Fruit fly (Drosophila melanogaster) whole organism, embryonic: Measurements from ENCODE around the gene Pif1.
A peak's percentile ranks its signal among the peaks of the same experiment; 100 is the strongest.

Experiments used
- Adf1 ChIP-seq: fragments of 200-800 bp; sonication (Bioruptor generic); IDR thresholded peaks from 2 replicates; pipeline ENCODE4 v1.3.6; 2022; ENCODE audit warnings: missing biosample characterization, missing genetic modification characterization
- Atf6 ChIP-seq: fragments of 200-800 bp; sonication (Bioruptor generic); IDR thresholded peaks from 2 replicates; pipeline ENCODE4 v1.3.6; 2022; ENCODE audit warnings: missing biosample characterization, missing genetic modification characterization
- CG1024 ChIP-seq: fragments of 200-800 bp; sonication (Bioruptor generic); IDR thresholded peaks from 2 replicates; pipeline ENCODE4 v1.3.6; 2022; ENCODE audit warnings: missing biosample characterization, missing genetic modification characterization
- CG14014 ChIP-seq: fragments of 200-800 bp; sonication (Bioruptor generic); IDR thresholded peaks from 2 replicates; pipeline ENCODE4 v1.3.6; 2022; ENCODE audit warnings: missing biosample characterization, missing genetic modification characterization
- CG14710 ChIP-seq: fragments of 200-800 bp; sonication (Bioruptor generic); optimal IDR thresholded peaks from 3 replicates; lab custom pipeline; 2019; ENCODE audit warnings: missing biosample characterization, mild to moderate bottlenecking, missing genetic modification characterization, moderate library complexity
- CG1529 ChIP-seq: fragments of 200-800 bp; sonication (Bioruptor generic); optimal IDR thresholded peaks from 3 replicates; lab custom pipeline; 2018; ENCODE audit warnings: missing biosample characterization, missing genetic modification characterization
- CG16813 ChIP-seq: fragments of 200-800 bp; sonication (Bioruptor generic); IDR thresholded peaks from 3 replicates; pipeline ENCODE4 v1.3.6; 2022; ENCODE audit warnings: missing biosample characterization, missing genetic modification characterization; ENCODE audit not compliant: partially characterized antibody
- CG17829 ChIP-seq: fragments of 200-800 bp; optimal IDR thresholded peaks from 2 replicates; lab custom pipeline; 2019; ENCODE audit warnings: missing biosample characterization, mild to moderate bottlenecking, missing genetic modification characterization, moderate library complexity
- CG1832 ChIP-seq: fragments of 200-800 bp; sonication (Bioruptor generic); optimal IDR thresholded peaks from 2 replicates; lab custom pipeline; 2017; ENCODE audit warnings: missing biosample characterization, mild to moderate bottlenecking, missing genetic modification characterization, inconsistent platforms
- CG2129 ChIP-seq: fragments of 200-800 bp; sonication (Bioruptor generic); IDR thresholded peaks from 2 replicates; pipeline ENCODE4 v1.3.6; 2022; ENCODE audit warnings: missing biosample characterization, missing genetic modification characterization; ENCODE audit not compliant: partially characterized antibody
- CG2712 ChIP-seq: fragments of 200-800 bp; optimal IDR thresholded peaks from 3 replicates; lab custom pipeline; 2019; ENCODE audit warnings: missing biosample characterization, mild to moderate bottlenecking, missing genetic modification characterization, moderate library complexity
- CG3407 ChIP-seq: fragments of 200-800 bp; sonication (Bioruptor generic); optimal IDR thresholded peaks from 2 replicates; lab custom pipeline; 2018; ENCODE audit warnings: missing biosample characterization, mild to moderate bottlenecking, missing genetic modification characterization
- CG34224 ChIP-seq: fragments of 200-800 bp; sonication (Bioruptor generic); IDR thresholded peaks from 3 replicates; pipeline ENCODE4 v1.3.6; 2022; ENCODE audit warnings: missing biosample characterization, missing genetic modification characterization; ENCODE audit not compliant: partially characterized antibody
- CG4282 ChIP-seq: fragments of 200-800 bp; sonication (Bioruptor generic); optimal IDR thresholded peaks from 2 replicates; lab custom pipeline; 2016; ENCODE audit warnings: missing biosample characterization, missing genetic modification characterization
- CG4328 ChIP-seq: fragments of 200-800 bp; sonication (Bioruptor generic); optimal IDR thresholded peaks from 3 replicates; lab custom pipeline; 2017; ENCODE audit warnings: missing biosample characterization, missing genetic modification reagents, missing genetic modification characterization
- CG7357 ChIP-seq: fragments of 200-800 bp; sonication (Bioruptor generic); IDR thresholded peaks from 3 replicates; pipeline ENCODE4 v1.3.6; 2022; ENCODE audit warnings: missing biosample characterization, missing genetic modification characterization
- CG8388 ChIP-seq: fragments of 200-800 bp; sonication (Bioruptor generic); optimal IDR thresholded peaks from 2 replicates; lab custom pipeline; 2019; ENCODE audit warnings: missing biosample characterization, mild to moderate bottlenecking, missing genetic modification characterization, moderate library complexity
- CkIIα-i1 ChIP-seq: fragments of 200-800 bp; sonication (Bioruptor generic); IDR thresholded peaks from 2 replicates; pipeline ENCODE4 v1.3.6; 2022; ENCODE audit warnings: missing biosample characterization, missing genetic modification characterization
- Dip2 ChIP-seq: fragments of 200-800 bp; sonication (Bioruptor generic); IDR thresholded peaks from 2 replicates; pipeline ENCODE4 v1.3.6; 2022; ENCODE audit warnings: missing biosample characterization, missing genetic modification characterization
- Dp ChIP-seq: fragments of 200-800 bp; sonication (Bioruptor generic); optimal IDR thresholded peaks from 2 replicates; lab custom pipeline; 2018; ENCODE audit warnings: missing biosample characterization, mild to moderate bottlenecking, missing genetic modification characterization, moderate library complexity
- E2f1 ChIP-seq: fragments of 200-800 bp; sonication (Bioruptor generic); IDR thresholded peaks from 2 replicates; pipeline ENCODE4 v1.3.6; 2022; ENCODE audit warnings: missing biosample characterization, missing genetic modification characterization
- Fer1 ChIP-seq: fragments of 200-800 bp; sonication (Bioruptor generic); optimal IDR thresholded peaks from 2 replicates; lab custom pipeline; 2017; ENCODE audit warnings: missing biosample characterization, mild to moderate bottlenecking, missing genetic modification characterization
- Gug ChIP-seq: fragments of 200-800 bp; sonication (Bioruptor generic); IDR thresholded peaks from 4 replicates; pipeline ENCODE4 v1.3.6; 2022; ENCODE audit warnings: missing biosample characterization, missing genetic modification characterization
- Hand ChIP-seq: fragments of 200-800 bp; sonication (Bioruptor generic); optimal IDR thresholded peaks from 2 replicates; lab custom pipeline; 2017; ENCODE audit warnings: mild to moderate bottlenecking, missing biosample characterization, missing genetic modification reagents, missing genetic modification characterization
- Hr78 ChIP-seq, 2 experiments: fragments of 200-800 bp in 1 of 2; fragments of >200 bp in 1 of 2; sonication (Bioruptor generic) in 1 of 2; optimal IDR thresholded peaks; 2 replicates each; lab custom pipeline; 2017 to 2019; ENCODE audit warnings: missing biosample characterization in 2 of 2, missing genetic modification characterization in 2 of 2, mild to moderate bottlenecking in 1 of 2, moderate library complexity in 1 of 2
- MTF-1 ChIP-seq: fragments of 200-800 bp; sonication (Bioruptor generic); optimal IDR thresholded peaks from 2 replicates; lab custom pipeline; 2018; ENCODE audit warnings: missing biosample characterization, mild to moderate bottlenecking, missing genetic modification characterization, borderline replicate concordance
- Med ChIP-seq: fragments of 200-800 bp; sonication (Bioruptor generic); peaks from one replicate; lab custom pipeline; 2016; ENCODE audit warnings: missing biosample characterization, missing genetic modification characterization, mild to moderate bottlenecking, inconsistent platforms, moderate library complexity
- Nf-YC ChIP-seq: fragments of 200-800 bp; optimal IDR thresholded peaks from 3 replicates; lab custom pipeline; 2019; ENCODE audit warnings: missing biosample characterization, mild to moderate bottlenecking, missing genetic modification characterization, moderate library complexity
- NfI ChIP-seq: fragments of 200-800 bp; sonication (Bioruptor generic); optimal IDR thresholded peaks from 3 replicates; lab custom pipeline; 2018; ENCODE audit warnings: missing biosample characterization, mild to moderate bottlenecking, missing genetic modification characterization, moderate library complexity
- Optix ChIP-seq: fragments of 200-800 bp; sonication (Bioruptor generic); IDR thresholded peaks from 3 replicates; pipeline ENCODE4 v1.3.6; 2022; ENCODE audit warnings: missing biosample characterization, missing genetic modification characterization
- Pdp1 ChIP-seq, 2 experiments: fragments of 200-800 bp; sonication (Bioruptor generic); optimal IDR thresholded peaks; 3 replicates each; lab custom pipeline; 2016; ENCODE audit warnings: missing biosample characterization in 2 of 2, missing genetic modification characterization in 2 of 2, mild to moderate bottlenecking in 1 of 2, moderate library complexity in 1 of 2
- Sin3A ChIP-seq: fragments of >200 bp; optimal IDR thresholded peaks from 2 replicates; lab custom pipeline; 2018
- Tbp ChIP-seq: fragments of >200 bp; optimal IDR thresholded peaks from 2 replicates; lab custom pipeline; 2018; ENCODE audit warnings: missing biosample characterization, missing genetic modification characterization
- YL-1 ChIP-seq: fragments of 200-800 bp; sonication (Bioruptor generic); optimal IDR thresholded peaks from 3 replicates; lab custom pipeline; 2017; ENCODE audit warnings: missing biosample characterization, mild to moderate bottlenecking, missing genetic modification characterization
- ac ChIP-seq: fragments of 200-800 bp; sonication (Bioruptor generic); optimal IDR thresholded peaks from 3 replicates; lab custom pipeline; 2017; ENCODE audit warnings: missing biosample characterization, mild to moderate bottlenecking, missing genetic modification characterization
- chinmo ChIP-seq: fragments of 200-800 bp; sonication (Bioruptor generic); IDR thresholded peaks from 4 replicates; pipeline ENCODE4 v1.3.6; 2022; ENCODE audit warnings: missing biosample characterization, missing genetic modification characterization; ENCODE audit not compliant: partially characterized antibody
- chn ChIP-seq: fragments of 200-800 bp; sonication (Bioruptor generic); optimal IDR thresholded peaks from 2 replicates; lab custom pipeline; 2016; ENCODE audit warnings: missing biosample characterization, missing genetic modification characterization
- cwo ChIP-seq: fragments of 200-800 bp; sonication (Bioruptor generic); optimal IDR thresholded peaks from 3 replicates; lab custom pipeline; 2017; ENCODE audit warnings: missing biosample characterization, missing genetic modification characterization, mild to moderate bottlenecking, moderate library complexity, missing genetic modification reagents
- en ChIP-seq: fragments of 200-800 bp; sonication (Bioruptor generic); optimal IDR thresholded peaks from 2 replicates; lab custom pipeline; 2016; ENCODE audit warnings: missing biosample characterization, missing genetic modification characterization
- exex ChIP-seq: fragments of 200-800 bp; sonication (Bioruptor generic); optimal IDR thresholded peaks from 4 replicates; lab custom pipeline; 2018; ENCODE audit warnings: missing biosample characterization, mild to moderate bottlenecking, missing genetic modification characterization, moderate library complexity
- grau ChIP-seq: fragments of 200-800 bp; optimal IDR thresholded peaks from 3 replicates; lab custom pipeline; 2019; ENCODE audit warnings: missing biosample characterization, mild to moderate bottlenecking, missing genetic modification characterization, moderate library complexity
- ham ChIP-seq: fragments of 200-800 bp; sonication (Bioruptor generic); IDR thresholded peaks from 2 replicates; pipeline ENCODE4 v1.3.6; 2022; ENCODE audit warnings: missing biosample characterization, missing genetic modification characterization
- knrl ChIP-seq: fragments of 200-800 bp; sonication (Bioruptor generic); IDR thresholded peaks from 3 replicates; pipeline ENCODE4 v1.3.6; 2022; ENCODE audit warnings: missing biosample characterization, missing genetic modification characterization; ENCODE audit not compliant: partially characterized antibody
- maf-S ChIP-seq: fragments of 200-800 bp; sonication (Bioruptor generic); optimal IDR thresholded peaks from 2 replicates; lab custom pipeline; 2016; ENCODE audit warnings: missing biosample characterization, missing genetic modification characterization
- mam ChIP-seq: fragments of 200-800 bp; sonication (Bioruptor generic); optimal IDR thresholded peaks from 3 replicates; lab custom pipeline; 2016; ENCODE audit warnings: missing biosample characterization, missing genetic modification characterization
- pan ChIP-seq, 4 experiments: fragments of >200 bp in 3 of 4; fragments of 200-800 bp in 1 of 4; sonication (Bioruptor generic) in 1 of 4; optimal IDR thresholded peaks in 3 of 4; IDR thresholded peaks in 1 of 4; 2 replicates each; pipeline versions ENCODE4 v1.3.6 to Lab custom; 2017 to 2022; ENCODE audit warnings: missing biosample characterization in 2 of 4, missing genetic modification characterization in 2 of 4, mixed read lengths in 1 of 4
- pb ChIP-seq: fragments of 200-800 bp; sonication (Bioruptor generic); optimal IDR thresholded peaks from 3 replicates; lab custom pipeline; 2016; ENCODE audit warnings: missing biosample characterization, missing genetic modification characterization
- row ChIP-seq: fragments of 200-800 bp; sonication (Bioruptor generic); IDR thresholded peaks from 3 replicates; pipeline ENCODE4 v1.3.6; 2022; ENCODE audit warnings: missing biosample characterization, missing genetic modification characterization
- run ChIP-seq: fragments of 200-800 bp; sonication (Bioruptor generic); optimal IDR thresholded peaks from 3 replicates; lab custom pipeline; 2018; ENCODE audit warnings: missing biosample characterization, mild to moderate bottlenecking, missing genetic modification characterization
- tap ChIP-seq: fragments of 200-800 bp; optimal IDR thresholded peaks from 3 replicates; lab custom pipeline; 2019; ENCODE audit warnings: missing biosample characterization, mild to moderate bottlenecking, missing genetic modification characterization, moderate library complexity
- trh ChIP-seq: fragments of 200-800 bp; sonication (Bioruptor generic); optimal IDR thresholded peaks from 2 replicates; lab custom pipeline; 2016; ENCODE audit warnings: missing biosample characterization, missing genetic modification characterization

Gene Pif1

DNA sequence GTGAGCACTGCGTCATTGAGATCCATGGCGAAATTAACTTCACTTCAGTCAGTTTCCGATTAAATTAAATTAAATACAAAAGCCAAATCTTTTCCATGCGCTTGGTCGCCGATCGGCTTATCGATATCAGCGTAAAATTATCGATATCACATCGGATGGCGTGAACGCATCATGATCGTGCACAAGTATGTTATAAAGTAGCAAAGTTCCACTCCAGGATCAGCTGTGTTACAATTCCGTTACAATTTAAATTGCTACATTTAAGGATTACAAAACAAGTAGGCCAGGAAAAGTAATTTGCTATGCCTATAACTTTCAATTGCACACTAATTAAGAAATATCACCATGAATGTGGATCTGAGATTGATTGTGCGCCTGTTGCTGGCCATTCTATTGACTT lies at the start of gene Pif1, which contains the start of gene CG31776 (continued):
- TF ChIP-seq CG7357 (GFP tag; lab: Robert Waterston, UW) = peak; percentile 94
- no peak for TF ChIP-seq Tbp (GFP tag; lab: Kevin White, UChicago)
- peak; percentile 38 for TF ChIP-seq YL-1 (GFP tag; lab: Kevin White, UChicago)
- TF ChIP-seq Gug (GFP tag; lab: Robert Waterston, UW) = no peak
- TF ChIP-seq CG1024 (GFP tag; lab: Robert Waterston, UW) = no peak
- TF ChIP-seq Hand (GFP tag; lab: Kevin White, UChicago) = no peak
- no peak for TF ChIP-seq Nf-YC (tag; lab: Kevin White, UChicago)
- TF ChIP-seq maf-S (GFP tag; lab: Kevin White, UChicago) = no peak
- TF ChIP-seq CG8388 = no peak
- no peak for TF ChIP-seq CkIIα-i1 (GFP tag; lab: Robert Waterston, UW)
- TF ChIP-seq CG14710 (tag; lab: Kevin White, UChicago) = peak; percentile 68
- no peak for TF ChIP-seq E2f1 (GFP tag; lab: Robert Waterston, UW)
- peak; percentile 47 for TF ChIP-seq Dp
- TF ChIP-seq Adf1 (GFP tag; lab: Robert Waterston, UW) = no peak
- peak; percentile 82 for TF ChIP-seq Med
- peak; percentile 66 for TF ChIP-seq knrl (GFP tag; lab: Robert Waterston, UW)
- TF ChIP-seq CG3407 (GFP tag; lab: Kevin White, UChicago) = no peak
- TF ChIP-seq MTF-1 = no peak
- no peak for TF ChIP-seq ham (GFP tag; lab: Robert Waterston, UW)
- no peak for TF ChIP-seq NfI (GFP tag; lab: Kevin White, UChicago)
- TF ChIP-seq chinmo (GFP tag; lab: Robert Waterston, UW) = peak; percentile 73; the same call in 2 of the 4 replicates
- no peak for TF ChIP-seq Hr78 (GFP tag; optimal IDR thresholded peaks at IDR 0.05; lab: Kevin White, UChicago)
- TF ChIP-seq Optix (GFP tag; lab: Robert Waterston, UW) = no peak
- TF ChIP-seq cwo (GFP tag; lab: Kevin White, UChicago) = no peak
- TF ChIP-seq Pdp1 (GFP tag; optimal IDR thresholded peaks at IDR 0.05; lab: Kevin White, UChicago) = peak in 1 of 2 experiments; percentile 27
- peak; percentile 89 for TF ChIP-seq CG16813 (GFP tag; lab: Robert Waterston, UW)
- no peak for TF ChIP-seq mam (GFP tag; lab: Kevin White, UChicago)
- no peak for TF ChIP-seq CG4328 (GFP tag; lab: Kevin White, UChicago)
- TF ChIP-seq CG1529 = no peak
- no peak for TF ChIP-seq en (GFP tag; lab: Kevin White, UChicago)
- no peak for TF ChIP-seq Dip2 (GFP tag; lab: Robert Waterston, UW)
- TF ChIP-seq CG2712 (tag; lab: Kevin White, UChicago) = peak; percentile 33
- TF ChIP-seq Fer1 (GFP tag; lab: Kevin White, UChicago) = no peak
- TF ChIP-seq Atf6 (GFP tag; lab: Robert Waterston, UW) = no peak
- no peak for TF ChIP-seq tap (tag; lab: Kevin White, UChicago)
- no peak for TF ChIP-seq exex (tag; lab: Kevin White, UChicago)
- no peak for TF ChIP-seq CG4282 (GFP tag; lab: Kevin White, UChicago)
- TF ChIP-seq grau (tag; lab: Kevin White, UChicago) = no peak
- no peak for TF ChIP-seq trh (GFP tag; lab: Kevin White, UChicago)
- no peak for TF ChIP-seq chn (GFP tag; lab: Kevin White, UChicago)
- TF ChIP-seq CG17829 = peak; percentile 42
- TF ChIP-seq Sin3A (lab: Kevin White, UChicago) = peak; percentile 49
- no peak for TF ChIP-seq pan (optimal IDR thresholded peaks at IDR 0.05; lab: Kevin White, UChicago)
- TF ChIP-seq pan (GFP tag; optimal IDR thresholded peaks at IDR 0.05 in 1 of 2, IDR thresholded peaks at IDR 0.05 in 1 of 2) = no peak
- TF ChIP-seq run (tag; lab: Kevin White, UChicago) = no peak
- TF ChIP-seq CG1832 (GFP tag; lab: Kevin White, UChicago) = no peak
- TF ChIP-seq CG14014 = no peak
- peak; percentile 21; the same call in 1 of the 3 replicates for TF ChIP-seq row
- peak; percentile 95 for TF ChIP-seq CG34224 (GFP tag; lab: Robert Waterston, UW)
- peak; percentile 79 for TF ChIP-seq CG2129
- no peak for TF ChIP-seq ac (GFP tag; lab: Kevin White, UChicago)
- no peak for TF ChIP-seq pb (GFP tag; lab: Kevin White, UChicago)
